Worm (Caenorhabditis elegans) whole organism, late embryonic: ENCODE measurements around the gene ift-74.

ENCODE experiments used
- K09A11.1 ChIP-seq: sonication (generic microtip); optimal IDR thresholded peaks from 2 replicates; lab custom pipeline; 2017; ENCODE audit warnings: antibody characterized with exemption, mild to moderate bottlenecking, missing genetic modification characterization, missing compliant biosample characterization; ENCODE audit not compliant: insufficient read depth
- ama-1 ChIP-seq: fragments of 150-350 bp; optimal IDR thresholded peaks from 2 replicates; lab custom pipeline; 2014
- ceh-14 ChIP-seq: sonication (generic microtip); optimal IDR thresholded peaks from 2 replicates; lab custom pipeline; 2016; ENCODE audit warnings: missing genotype, missing genetic modification characterization, missing compliant biosample characterization
- ceh-18 ChIP-seq: sonication (generic microtip); optimal IDR thresholded peaks from 2 replicates; lab custom pipeline; 2016; ENCODE audit warnings: missing genetic modification characterization, missing compliant biosample characterization
- ceh-24 ChIP-seq: sonication (generic microtip); optimal IDR thresholded peaks from 2 replicates; lab custom pipeline; 2016; ENCODE audit warnings: mild to moderate bottlenecking, missing genetic modification characterization, missing compliant biosample characterization
- dmd-4 ChIP-seq: sonication (generic microtip); optimal IDR thresholded peaks from 2 replicates; lab custom pipeline; 2016; ENCODE audit warnings: borderline replicate concordance, missing genetic modification characterization, missing compliant biosample characterization
- ets-4 ChIP-seq: sonication (generic microtip); optimal IDR thresholded peaks from 2 replicates; lab custom pipeline; 2016; ENCODE audit warnings: missing genetic modification characterization, missing compliant biosample characterization
- nhr-11 ChIP-seq: fragments of 150-350 bp; optimal IDR thresholded peaks from 2 replicates; lab custom pipeline; 2014; ENCODE audit warnings: missing biosample characterization, missing genetic modification characterization
- npax-4 ChIP-seq: sonication (generic microtip); optimal IDR thresholded peaks from 2 replicates; lab custom pipeline; 2016; ENCODE audit warnings: missing genetic modification characterization, missing compliant biosample characterization
- odd-2 ChIP-seq: sonication (generic microtip); optimal IDR thresholded peaks from 2 replicates; lab custom pipeline; 2017; ENCODE audit warnings: antibody characterized with exemption, mild to moderate bottlenecking, missing genetic modification characterization, missing compliant biosample characterization
- pha-4 ChIP-seq: fragments of 150-350 bp; optimal IDR thresholded peaks from 2 replicates; lab custom pipeline; 2018; ENCODE audit warnings: missing biosample characterization, missing genetic modification reagents, missing genetic modification characterization
- pqm-1 ChIP-seq: sonication (generic microtip); optimal IDR thresholded peaks from 2 replicates; lab custom pipeline; 2016; ENCODE audit warnings: missing genetic modification characterization, missing compliant biosample characterization
- syd-9 ChIP-seq: sonication (generic microtip); optimal IDR thresholded peaks from 2 replicates; lab custom pipeline; 2016; ENCODE audit warnings: mild to moderate bottlenecking, missing genetic modification characterization, moderate library complexity, missing compliant biosample characterization
- unc-42 ChIP-seq: sonication (generic microtip); optimal IDR thresholded peaks from 2 replicates; lab custom pipeline; 2016; ENCODE audit warnings: missing genotype, missing genetic modification characterization, missing compliant biosample characterization

- TF ChIP-seq ama-1 (no peak), unc-42 (tag; lab: Kevin White, UChicago) (no peak), pqm-1 (tag; lab: Kevin White, UChicago) (no peak), npax-4 (tag; lab: Kevin White, UChicago) (no peak), ceh-18 (tag; lab: Kevin White, UChicago) (no peak), odd-2 (tag; lab: Kevin White, UChicago) (no peak), ceh-24 (tag; lab: Kevin White, UChicago) (no peak), syd-9 (tag; lab: Kevin White, UChicago) (no peak), dmd-4 (no peak), nhr-11 (no peak), K09A11.1 (tag; lab: Kevin White, UChicago) (no peak), ceh-14 (tag; lab: Kevin White, UChicago) (no peak), ets-4 (tag; lab: Kevin White, UChicago) (no peak), pha-4 (no peak)
Observed at ce11 chrII:6718221-6718620, 38.4 kb downstream of the ift-74 start, which contains the start of gene tsp-10.
